Worm (Caenorhabditis elegans) whole organism, L1 larva: ENCODE data around the gene F07H5.13.

Experiments used
- C04F5.9 ChIP-seq: sonication (generic microtip); optimal IDR thresholded peaks from 2 replicates; lab custom pipeline; 2016; ENCODE audit warnings: missing genetic modification characterization, missing compliant biosample characterization
- C16A3.4 ChIP-seq: fragments of 150-350 bp; optimal IDR thresholded peaks from 2 replicates; lab custom pipeline; 2014; ENCODE audit warnings: missing biosample characterization, missing genetic modification characterization
- F16B12.6 ChIP-seq: fragments of 150-350 bp; optimal IDR thresholded peaks from 2 replicates; lab custom pipeline; 2014; ENCODE audit warnings: missing biosample characterization, missing genetic modification characterization
- aly-2 ChIP-seq: fragments of 150-350 bp; optimal IDR thresholded peaks from 2 replicates; lab custom pipeline; 2014; ENCODE audit warnings: missing biosample characterization, missing genetic modification characterization
- blmp-1 ChIP-seq: fragments of 150-350 bp; optimal IDR thresholded peaks from 2 replicates; lab custom pipeline; 2014; ENCODE audit warnings: missing biosample characterization, missing genetic modification characterization
- ceh-82 ChIP-seq, 3 experiments: fragments of 150-350 bp in 1 of 3; sonication (generic microtip) in 2 of 3; optimal IDR thresholded peaks; 2 replicates each; lab custom pipeline; 2014 to 2017; ENCODE audit warnings: missing biosample characterization in 3 of 3, missing genetic modification characterization in 3 of 3
- ceh-88 ChIP-seq: fragments of 200-800 bp; sonication (Bioruptor generic); IDR thresholded peaks from 2 replicates; pipeline ENCODE4 v1.3.6; 2022; ENCODE audit warnings: missing genetic modification characterization, missing compliant biosample characterization
- dpl-1 ChIP-seq, 3 experiments: fragments of 150-350 bp in 2 of 3; sonication (generic microtip) in 1 of 3; optimal IDR thresholded peaks; 2 replicates each; lab custom pipeline; 2014 to 2017; ENCODE audit warnings: missing biosample characterization in 3 of 3, missing genetic modification characterization in 3 of 3, missing genetic modification reagents in 3 of 3
- efl-1 ChIP-seq, 4 experiments: fragments of 150-350 bp; optimal IDR thresholded peaks in 3 of 4; peaks in 1 of 4; 1 replicate in 1 of 4; 2 replicates in 3 of 4; lab custom pipeline; 2014; ENCODE audit warnings: missing biosample characterization in 2 of 4, missing genetic modification characterization in 2 of 4, missing genetic modification reagents in 2 of 4
- egl-13 ChIP-seq: sonication (generic microtip); optimal IDR thresholded peaks from 2 replicates; lab custom pipeline; 2016; ENCODE audit warnings: missing genotype, missing genetic modification reagents, missing genetic modification characterization, missing compliant biosample characterization
- elt-2 ChIP-seq: sonication (generic microtip); optimal IDR thresholded peaks from 2 replicates; lab custom pipeline; 2016; ENCODE audit warnings: missing genetic modification characterization, mild to moderate bottlenecking, inconsistent platforms, missing compliant biosample characterization, missing genetic modification reagents
- ets-5 ChIP-seq: fragments of 200-800 bp; sonication (Bioruptor generic); IDR thresholded peaks from 2 replicates; pipeline ENCODE4 v1.3.6; 2022; ENCODE audit warnings: missing genetic modification characterization, missing compliant biosample characterization
- fkh-10 ChIP-seq: sonication (generic microtip); optimal IDR thresholded peaks from 2 replicates; lab custom pipeline; 2017; ENCODE audit warnings: missing biosample characterization, missing genetic modification reagents, missing genetic modification characterization
- fos-1 ChIP-seq: fragments of 150-350 bp; optimal IDR thresholded peaks from 2 replicates; lab custom pipeline; 2014; ENCODE audit warnings: missing biosample characterization, missing genetic modification characterization
- grh-1 ChIP-seq: fragments of 200-800 bp; sonication (Bioruptor generic); IDR thresholded peaks from 2 replicates; pipeline ENCODE4 v1.3.6; 2022; ENCODE audit warnings: missing genetic modification reagents, missing genetic modification characterization, missing compliant biosample characterization
- isw-1 ChIP-seq: fragments of 200-800 bp; sonication (Bioruptor generic); IDR thresholded peaks from 2 replicates; pipeline ENCODE4 v1.3.6; 2022; ENCODE audit warnings: missing genetic modification characterization, missing compliant biosample characterization
- lin-14 ChIP-seq: fragments of 200-800 bp; sonication (Bioruptor generic); optimal IDR thresholded peaks from 2 replicates; lab custom pipeline; 2018; ENCODE audit warnings: mild to moderate bottlenecking, missing genetic modification characterization, moderate library complexity, missing compliant biosample characterization
- lin-35 ChIP-seq, 2 experiments: fragments of 150-350 bp; optimal IDR thresholded peaks; 2 replicates each; lab custom pipeline; 2014; ENCODE audit warnings: missing biosample characterization in 2 of 2, missing genetic modification characterization in 2 of 2, missing genetic modification reagents in 2 of 2
- lir-3 ChIP-seq: sonication (generic microtip); optimal IDR thresholded peaks from 2 replicates; lab custom pipeline; 2016; ENCODE audit warnings: mild to moderate bottlenecking, missing genetic modification characterization, moderate library complexity, missing compliant biosample characterization; ENCODE audit not compliant: poor library complexity
- lsy-2 ChIP-seq, 2 experiments: fragments of 150-350 bp; optimal IDR thresholded peaks; 2 replicates each; lab custom pipeline; 2014; ENCODE audit warnings: missing biosample characterization in 2 of 2, missing genetic modification characterization in 2 of 2
- mdl-1 ChIP-seq, 2 experiments: fragments of 150-350 bp; optimal IDR thresholded peaks; 2 replicates each; lab custom pipeline; 2014 to 2017; ENCODE audit warnings: missing biosample characterization in 2 of 2, missing genetic modification characterization in 2 of 2, inconsistent platforms in 1 of 2
- mep-1 ChIP-seq: fragments of 150-350 bp; optimal IDR thresholded peaks from 2 replicates; lab custom pipeline; 2014; ENCODE audit warnings: missing biosample characterization, missing genetic modification characterization
- nhr-12 ChIP-seq: sonication (generic microtip); optimal IDR thresholded peaks from 2 replicates; lab custom pipeline; 2017; ENCODE audit warnings: missing biosample characterization, missing genetic modification characterization
- nhr-20 ChIP-seq: sonication (generic microtip); optimal IDR thresholded peaks from 2 replicates; lab custom pipeline; 2016; ENCODE audit warnings: mild to moderate bottlenecking, missing genetic modification characterization, missing compliant biosample characterization
- nhr-28 ChIP-seq: fragments of 150-350 bp; optimal IDR thresholded peaks from 2 replicates; lab custom pipeline; 2014; ENCODE audit warnings: missing biosample characterization, missing genetic modification characterization
- nhr-47 ChIP-seq: sonication (generic microtip); optimal IDR thresholded peaks from 2 replicates; lab custom pipeline; 2016; ENCODE audit warnings: mild to moderate bottlenecking, missing genetic modification characterization, moderate library complexity, missing compliant biosample characterization
- nhr-71 ChIP-seq: sonication (generic microtip); optimal IDR thresholded peaks from 2 replicates; lab custom pipeline; 2016; ENCODE audit warnings: mild to moderate bottlenecking, missing genetic modification characterization, moderate library complexity, missing compliant biosample characterization
- nhr-77 ChIP-seq: fragments of 150-350 bp; optimal IDR thresholded peaks from 2 replicates; lab custom pipeline; 2014; ENCODE audit warnings: missing biosample characterization, missing genetic modification characterization
- nhr-90 ChIP-seq: sonication (generic microtip); optimal IDR thresholded peaks from 2 replicates; lab custom pipeline; 2016; ENCODE audit warnings: mild to moderate bottlenecking, missing genetic modification characterization, missing compliant biosample characterization; ENCODE audit not compliant: poor library complexity
- pag-3 ChIP-seq: sonication (generic microtip); optimal IDR thresholded peaks from 2 replicates; lab custom pipeline; 2017; ENCODE audit warnings: missing genetic modification characterization, mild to moderate bottlenecking, missing compliant biosample characterization, antibody characterized with exemption, borderline replicate concordance; ENCODE audit not compliant: insufficient read depth
- pax-3 ChIP-seq: fragments of 200-800 bp; sonication (Bioruptor generic); optimal IDR thresholded peaks from 2 replicates; lab custom pipeline; 2018; ENCODE audit warnings: mild to moderate bottlenecking, missing genetic modification characterization, moderate library complexity, missing compliant biosample characterization
- pqm-1 ChIP-seq: sonication (generic microtip); optimal IDR thresholded peaks from 3 replicates; lab custom pipeline; 2017; ENCODE audit warnings: missing biosample characterization, missing genetic modification characterization
- rnt-1 ChIP-seq: sonication (generic microtip); optimal IDR thresholded peaks from 2 replicates; lab custom pipeline; 2016; ENCODE audit warnings: mild to moderate bottlenecking, missing genetic modification characterization, moderate library complexity, missing compliant biosample characterization
- snpc-4 ChIP-seq: fragments of 150-350 bp; optimal IDR thresholded peaks from 2 replicates; lab custom pipeline; 2014; ENCODE audit warnings: missing biosample characterization, missing genetic modification characterization
- snu-23 ChIP-seq: sonication (generic microtip); optimal IDR thresholded peaks from 2 replicates; lab custom pipeline; 2016; ENCODE audit warnings: missing genetic modification characterization, missing compliant biosample characterization
- sptf-1 ChIP-seq: fragments of 150-350 bp; optimal IDR thresholded peaks from 2 replicates; lab custom pipeline; 2014; ENCODE audit warnings: missing biosample characterization, missing genetic modification characterization
- tbx-2 ChIP-seq: sonication (generic microtip); optimal IDR thresholded peaks from 2 replicates; lab custom pipeline; 2016; ENCODE audit warnings: missing genetic modification characterization, missing compliant biosample characterization
- unc-62 ChIP-seq: fragments of 150-350 bp; optimal IDR thresholded peaks from 2 replicates; lab custom pipeline; 2014; ENCODE audit warnings: missing biosample characterization, missing genetic modification reagents, missing genetic modification characterization
- unc-86 ChIP-seq: sonication (generic microtip); optimal IDR thresholded peaks from 2 replicates; lab custom pipeline; 2016; ENCODE audit warnings: missing genetic modification characterization, missing compliant biosample characterization
- vab-15 ChIP-seq: sonication (generic microtip); optimal IDR thresholded peaks from 2 replicates; lab custom pipeline; 2017; ENCODE audit warnings: missing genotype, mild to moderate bottlenecking, missing genetic modification characterization, missing compliant biosample characterization
- zip-4 ChIP-seq: fragments of 200-800 bp; sonication (Bioruptor generic); optimal IDR thresholded peaks from 2 replicates; lab custom pipeline; 2018; ENCODE audit warnings: mild to moderate bottlenecking, missing genetic modification characterization, moderate library complexity, missing compliant biosample characterization

The F07H5.13 gene

ce11 chrII:8769375-8769774, 21.0 kb upstream of the F07H5.13 start:
- TF ChIP-seq zip-4 (GFP tag; lab: Kevin White, UChicago) (no peak), lin-14 (peak; percentile 60), C04F5.9 (tag; lab: Kevin White, UChicago) (no peak), tbx-2 (tag; lab: Kevin White, UChicago) (no peak), blmp-1 (tag; lab: Kevin White, UChicago) (peak; percentile 18), F16B12.6 (tag; lab: Kevin White, UChicago) (peak; percentile 18), mdl-1 (tag; optimal IDR thresholded peaks at IDR 0.05; lab: Kevin White, UChicago) (no peak), ets-5 (GFP tag; lab: Robert Waterston, UW) (no peak), lsy-2 (tag; optimal IDR thresholded peaks at IDR 0.05; lab: Kevin White, UChicago) (peak in 1 of 2 experiments; percentile 36), aly-2 (tag; lab: Kevin White, UChicago) (no peak), ceh-82 (tag; optimal IDR thresholded peaks at IDR 0.05; lab: Kevin White, UChicago) (peak in 1 of 3 experiments; percentile 7), sptf-1 (tag; lab: Kevin White, UChicago) (no peak), pqm-1 (no peak), unc-86 (tag; lab: Kevin White, UChicago) (no peak), fos-1 (tag; lab: Kevin White, UChicago) (no peak), dpl-1 (GFP tag; optimal IDR thresholded peaks at IDR 0.05; lab: Kevin White, UChicago) (peak in 1 of 3 experiments; percentile 4), egl-13 (tag; lab: Kevin White, UChicago) (no peak), fkh-10 (GFP tag; lab: Kevin White, UChicago) (no peak), mep-1 (tag; lab: Kevin White, UChicago) (peak; percentile 36), snu-23 (peak; percentile 31), nhr-90 (tag; lab: Kevin White, UChicago) (no peak), snpc-4 (no peak), pag-3 (no peak), grh-1 (GFP tag; lab: Robert Waterston, UW) (no peak), nhr-77 (no peak), ceh-88 (GFP tag; lab: Robert Waterston, UW) (no peak), efl-1 (optimal IDR thresholded peaks at IDR 0.05; lab: Kevin White, UChicago) (peak in 1 of 2 experiments; percentile 15), efl-1 (GFP tag; optimal IDR thresholded peaks at IDR 0.05 in 1 of 2; lab: Kevin White, UChicago) (peak in 1 of 2 experiments; percentile 57), nhr-20 (tag; lab: Kevin White, UChicago) (peak; percentile 12), lin-35 (GFP tag; optimal IDR thresholded peaks at IDR 0.05; lab: Kevin White, UChicago) (peak in 1 of 2 experiments; percentile 35), elt-2 (tag; lab: Kevin White, UChicago) (no peak), rnt-1 (tag; lab: Kevin White, UChicago) (peak; percentile 11)

ce11 chrII:8770675-8771074, 19.7 kb upstream of the F07H5.13 start, which contains the start of gene let-19:
Gene let-19 (plus strand): TSS chrII:8770975.
- TF ChIP-seq unc-62 (GFP tag; lab: Kevin White, UChicago) (no peak), nhr-28 (tag; lab: Kevin White, UChicago) (no peak), nhr-20 (tag; lab: Kevin White, UChicago) (no peak), vab-15 (tag; lab: Kevin White, UChicago) (no peak), nhr-12 (no peak), nhr-71 (tag; lab: Kevin White, UChicago) (no peak)

ce11 chrII:8776504-8776903, 13.9 kb upstream of the F07H5.13 start:
- TF ChIP-seq nhr-28 (tag; lab: Kevin White, UChicago) (no peak), C16A3.4 (tag; lab: Kevin White, UChicago) (no peak), zip-4 (GFP tag; lab: Kevin White, UChicago) (no peak), dpl-1 (GFP tag; optimal IDR thresholded peaks at IDR 0.05; lab: Kevin White, UChicago) (no peak), unc-62 (GFP tag; lab: Kevin White, UChicago) (no peak), isw-1 (GFP tag; lab: Robert Waterston, UW) (no peak), pax-3 (tag; lab: Kevin White, UChicago) (no peak), lir-3 (tag; lab: Kevin White, UChicago) (no peak), nhr-12 (no peak), nhr-47 (tag; lab: Kevin White, UChicago) (no peak)
- TF ChIP-seq, all 84 proteins: peak for 0
